Fruit fly (Drosophila melanogaster) whole organism, wandering third instar larva: ENCODE results near the gene His3.3B.

ENCODE experiments used
- Abd-B ChIP-seq: fragments of >200 bp; optimal IDR thresholded peaks from 2 replicates; lab custom pipeline; 2017; ENCODE audit warnings: missing biosample characterization, missing genetic modification characterization
- CG9705 ChIP-seq: fragments of 200-800 bp; sonication (Bioruptor generic); optimal IDR thresholded peaks from 2 replicates; lab custom pipeline; 2018; ENCODE audit warnings: missing biosample characterization, mild to moderate bottlenecking, missing genetic modification characterization
- CrebA ChIP-seq: fragments of 200-800 bp; sonication (Bioruptor generic); optimal IDR thresholded peaks from 2 replicates; lab custom pipeline; 2016; ENCODE audit warnings: missing biosample characterization, mild to moderate bottlenecking, missing genetic modification characterization, borderline replicate concordance
- Dfd ChIP-seq: fragments of >200 bp; optimal IDR thresholded peaks from 2 replicates; lab custom pipeline; 2017; ENCODE audit warnings: missing biosample characterization, missing genetic modification characterization
- Dif ChIP-seq: fragments of 200-275, 200-300 bp; sonication (Bioruptor generic); optimal IDR thresholded peaks from 2 replicates; lab custom pipeline; 2018; ENCODE audit warnings: missing biosample characterization, missing genetic modification characterization; ENCODE audit not compliant: partially characterized antibody
- GATAd ChIP-seq: sonication (Bioruptor generic); optimal IDR thresholded peaks from 2 replicates; lab custom pipeline; 2016; ENCODE audit warnings: missing biosample characterization, missing genetic modification characterization
- HLH106 ChIP-seq: fragments of 200-800 bp; optimal IDR thresholded peaks from 3 replicates; lab custom pipeline; 2019; ENCODE audit warnings: missing biosample characterization, mild to moderate bottlenecking, missing genetic modification characterization, moderate library complexity
- Hnf4 ChIP-seq: fragments of 200-800 bp; sonication (Bioruptor generic); optimal IDR thresholded peaks from 2 replicates; lab custom pipeline; 2016; ENCODE audit warnings: missing biosample characterization, mild to moderate bottlenecking, missing genetic modification characterization
- Jra ChIP-seq: sonication (Bioruptor generic); optimal IDR thresholded peaks from 2 replicates; lab custom pipeline; 2016; ENCODE audit warnings: missing biosample characterization, missing genetic modification characterization
- Mio ChIP-seq: sonication (Bioruptor generic); optimal IDR thresholded peaks from 2 replicates; lab custom pipeline; 2016; ENCODE audit warnings: missing biosample characterization, missing genetic modification characterization
- Myc ChIP-seq: fragments of >200 bp; optimal IDR thresholded peaks from 2 replicates; lab custom pipeline; 2017
- OdsH ChIP-seq: fragments of 200-800 bp; sonication (Bioruptor generic); optimal IDR thresholded peaks from 2 replicates; lab custom pipeline; 2016; ENCODE audit warnings: missing biosample characterization, mild to moderate bottlenecking, missing genetic modification characterization
- Rel ChIP-seq, 2 experiments: fragments of 200-800 bp; sonication (Bioruptor generic) in 1 of 2; optimal IDR thresholded peaks; 2 replicates in 1 of 2; 3 replicates in 1 of 2; lab custom pipeline; 2016 to 2019; ENCODE audit warnings: mild to moderate bottlenecking in 2 of 2, missing biosample characterization in 2 of 2, missing genetic modification characterization in 2 of 2, moderate library complexity in 1 of 2
- Sp1 ChIP-seq: fragments of 200-800 bp; sonication (Bioruptor generic); optimal IDR thresholded peaks from 3 replicates; lab custom pipeline; 2019; ENCODE audit warnings: missing biosample characterization, mild to moderate bottlenecking, missing genetic modification characterization, moderate library complexity
- br ChIP-seq: fragments of 200-800 bp; sonication (Bioruptor generic); optimal IDR thresholded peaks from 2 replicates; lab custom pipeline; 2016; ENCODE audit warnings: missing biosample characterization, missing genetic modification characterization
- brk ChIP-seq: fragments of 200-800 bp; sonication (Bioruptor generic); optimal IDR thresholded peaks from 2 replicates; lab custom pipeline; 2016; ENCODE audit warnings: missing biosample characterization, mild to moderate bottlenecking, missing genetic modification characterization
- dl ChIP-seq, 2 experiments: fragments of 175-275, 200-275 bp in 1 of 2; fragments of 200-275 bp in 1 of 2; sonication (Bioruptor generic); optimal IDR thresholded peaks; lab custom pipeline; 2018; ENCODE audit warnings: mild to moderate bottlenecking in 2 of 2, missing biosample characterization in 2 of 2, missing genetic modification characterization in 2 of 2, moderate library complexity in 2 of 2; ENCODE audit not compliant: partially characterized antibody in 2 of 2, insufficient read depth in 1 of 2
- dmrt93B ChIP-seq: fragments of 200-800 bp; sonication (Bioruptor generic); optimal IDR thresholded peaks from 2 replicates; lab custom pipeline; 2018; ENCODE audit warnings: missing biosample characterization, mild to moderate bottlenecking, missing genetic modification characterization
- dsf ChIP-seq: sonication (Bioruptor generic); optimal IDR thresholded peaks from 2 replicates; lab custom pipeline; 2016; ENCODE audit warnings: missing biosample characterization, missing genetic modification characterization, borderline replicate concordance
- ey ChIP-seq: fragments of 200-800 bp; sonication (Bioruptor generic); optimal IDR thresholded peaks from 2 replicates; lab custom pipeline; 2016; ENCODE audit warnings: missing biosample characterization, missing genetic modification characterization
- foxo ChIP-seq, 2 experiments: fragments of 200-800 bp; sonication (Bioruptor generic); optimal IDR thresholded peaks; 2 replicates in 1 of 2; 3 replicates in 1 of 2; lab custom pipeline; 2016 to 2017; ENCODE audit warnings: missing biosample characterization in 2 of 2, missing genetic modification characterization in 2 of 2
- fru ChIP-seq: fragments of 200-800 bp; sonication (Bioruptor generic); optimal IDR thresholded peaks from 3 replicates; lab custom pipeline; 2016; ENCODE audit warnings: missing biosample characterization, mild to moderate bottlenecking, missing genetic modification characterization
- h ChIP-seq: fragments of 200-800 bp; sonication (Bioruptor generic); optimal IDR thresholded peaks from 3 replicates; lab custom pipeline; 2016; ENCODE audit warnings: missing biosample characterization, mild to moderate bottlenecking, missing genetic modification characterization
- jim ChIP-seq: fragments of 175-275, 200-325 bp; sonication (Bioruptor generic); optimal IDR thresholded peaks from 2 replicates; lab custom pipeline; 2016; ENCODE audit warnings: missing biosample characterization, mild to moderate bottlenecking, missing genetic modification characterization
- lola ChIP-seq: fragments of >200 bp; optimal IDR thresholded peaks from 2 replicates; lab custom pipeline; 2017; ENCODE audit warnings: missing biosample characterization, missing genetic modification characterization
- psq ChIP-seq: fragments of 200-800 bp; sonication (Bioruptor generic); optimal IDR thresholded peaks from 3 replicates; lab custom pipeline; 2017; ENCODE audit warnings: missing biosample characterization, mild to moderate bottlenecking, missing genetic modification characterization, moderate library complexity
- rgr ChIP-seq: fragments of 200-800 bp; sonication (Bioruptor generic); optimal IDR thresholded peaks from 3 replicates; lab custom pipeline; 2016; ENCODE audit warnings: missing biosample characterization, mild to moderate bottlenecking, missing genetic modification characterization
- sage ChIP-seq: fragments of 200-800 bp; sonication (Bioruptor generic); optimal IDR thresholded peaks from 2 replicates; lab custom pipeline; 2016; ENCODE audit warnings: missing biosample characterization, mild to moderate bottlenecking, missing genetic modification characterization
- sv ChIP-seq: fragments of 200-800 bp; sonication (Bioruptor generic); optimal IDR thresholded peaks from 3 replicates; lab custom pipeline; 2016; ENCODE audit warnings: missing biosample characterization, missing genetic modification characterization
- usp ChIP-seq: fragments of >200 bp; optimal IDR thresholded peaks from 2 replicates; lab custom pipeline; 2017; ENCODE audit warnings: missing biosample characterization, missing genetic modification characterization
- woc ChIP-seq: sonication (Bioruptor generic); optimal IDR thresholded peaks from 2 replicates; lab custom pipeline; 2016; ENCODE audit warnings: missing biosample characterization, mild to moderate bottlenecking, missing genetic modification characterization

Gene His3.3B

dm6 chrX:9156388-9156823 lies at the start of gene His3.3B:
Gene His3.3B (minus strand): TSS chrX:9156669.
- TF ChIP-seq brk (GFP tag; lab: Kevin White, UChicago), result peak; percentile 17
- TF ChIP-seq Sp1, result peak; percentile 14
- TF ChIP-seq Dif (GFP tag; lab: Kevin White, UChicago), result peak; percentile 33
- peak; percentile 6 for TF ChIP-seq rgr (GFP tag; lab: Kevin White, UChicago)
- no peak for TF ChIP-seq GATAd (GFP tag; lab: Kevin White, UChicago)
- TF ChIP-seq sage (GFP tag; lab: Kevin White, UChicago), result no peak
- TF ChIP-seq br (GFP tag; lab: Kevin White, UChicago), result peak; percentile 12
- TF ChIP-seq h (GFP tag; lab: Kevin White, UChicago), result peak; percentile 24
- TF ChIP-seq, all 38 proteins: peak for 6

dm6 chrX:9201866-9202681 lies 45.6 kb upstream of the His3.3B start:
- TF ChIP-seq sv, result peak; percentile 4
- no peak for TF ChIP-seq dl (GFP tag; optimal IDR thresholded peaks at IDR 0.05; lab: Kevin White, UChicago; ENCODE audit: insufficient read depth in 1 of 2, partially characterized antibody in 2 of 2)
- peak; percentile 21 for TF ChIP-seq fru (GFP tag; lab: Kevin White, UChicago)
- no peak for TF ChIP-seq Sp1
- no peak for TF ChIP-seq lola (GFP tag; lab: Kevin White, UChicago)
- no peak for TF ChIP-seq CG9705
- TF ChIP-seq Myc (lab: Kevin White, UChicago), result no peak
- no peak for TF ChIP-seq Rel (GFP tag; optimal IDR thresholded peaks at IDR 0.05; lab: Kevin White, UChicago)
- TF ChIP-seq Rel (tag; optimal IDR thresholded peaks at IDR 0.05; lab: Kevin White, UChicago), result no peak
- peak; percentile 44 for TF ChIP-seq HLH106 (tag; lab: Kevin White, UChicago)
- TF ChIP-seq OdsH (GFP tag; lab: Kevin White, UChicago), result no peak
- peak; percentile 29 for TF ChIP-seq psq (GFP tag; lab: Kevin White, UChicago)
- TF ChIP-seq Abd-B, result no peak
- TF ChIP-seq rgr (GFP tag; lab: Kevin White, UChicago), result peak; percentile 44
- TF ChIP-seq usp (GFP tag; lab: Kevin White, UChicago), result no peak
- no peak for TF ChIP-seq Hnf4 (GFP tag; lab: Kevin White, UChicago)
- TF ChIP-seq h (GFP tag; lab: Kevin White, UChicago), result peak; percentile 14
- TF ChIP-seq foxo (GFP tag; optimal IDR thresholded peaks at IDR 0.05; lab: Kevin White, UChicago), result peak in 1 of 2 experiments; percentile 5
- TF ChIP-seq ey (GFP tag; lab: Kevin White, UChicago), result no peak
- TF ChIP-seq Dif (GFP tag; lab: Kevin White, UChicago), result no peak
- TF ChIP-seq jim (GFP tag; lab: Kevin White, UChicago), result no peak
- TF ChIP-seq Jra, result no peak
- TF ChIP-seq GATAd (GFP tag; lab: Kevin White, UChicago), result no peak
- TF ChIP-seq Dfd, result no peak
- no peak for TF ChIP-seq dsf

- TF ChIP-seq woc (GFP tag; lab: Kevin White, UChicago) (no peak), dsf (no peak), Hnf4 (GFP tag; lab: Kevin White, UChicago) (no peak), dmrt93B (GFP tag; lab: Kevin White, UChicago) (no peak), Sp1 (no peak), Mio (GFP tag; lab: Kevin White, UChicago) (no peak), Dfd (no peak), dl (GFP tag; optimal IDR thresholded peaks at IDR 0.05; lab: Kevin White, UChicago; ENCODE audit: insufficient read depth in 1 of 2, partially characterized antibody in 2 of 2) (no peak), foxo (GFP tag; optimal IDR thresholded peaks at IDR 0.05; lab: Kevin White, UChicago) (no peak), GATAd (GFP tag; lab: Kevin White, UChicago) (no peak), fru (GFP tag; lab: Kevin White, UChicago) (no peak), ey (GFP tag; lab: Kevin White, UChicago) (no peak), usp (GFP tag; lab: Kevin White, UChicago) (no peak), Dif (GFP tag; lab: Kevin White, UChicago) (no peak), HLH106 (tag; lab: Kevin White, UChicago) (no peak), CrebA (GFP tag; lab: Kevin White, UChicago) (no peak), CG9705 (no peak), lola (GFP tag; lab: Kevin White, UChicago) (no peak)
- TF ChIP-seq, all 38 proteins: peak for 0
These were observed 44.6 kb upstream of the His3.3B start for dm6 chrX:9201080-9201479.
